Fruit fly (Drosophila melanogaster): ENCODE measurements around the gene fru.

dm6 chr3R:18422446-18422845 lies 122.9 kb downstream of the fru start:
- TF ChIP-seq pan (optimal IDR thresholded peaks at IDR 0.05) (no peak), CG8478 (optimal IDR thresholded peaks at IDR 0.05) (no peak)

Measured in whole organism.